Worm (Caenorhabditis elegans) whole organism, L3 larva: ENCODE measurements around the gene aka-1.

Experiments
- R02D3.7 ChIP-seq: fragments of 150-350 bp; optimal IDR thresholded peaks from 2 replicates; lab custom pipeline; 2014; ENCODE audit warnings: missing biosample characterization, missing genetic modification characterization
- ZK546.5 ChIP-seq: sonication (generic microtip); optimal IDR thresholded peaks from 2 replicates; lab custom pipeline; 2017; ENCODE audit warnings: missing biosample characterization, missing genetic modification characterization
- ceh-28 ChIP-seq: fragments of 150-350 bp; optimal IDR thresholded peaks from 2 replicates; lab custom pipeline; 2014; ENCODE audit warnings: missing biosample characterization, missing genetic modification reagents, missing genetic modification characterization
- ceh-82 ChIP-seq: fragments of 150-350 bp; optimal IDR thresholded peaks from 2 replicates; lab custom pipeline; 2014; ENCODE audit warnings: missing biosample characterization, missing genetic modification characterization
- ceh-9 ChIP-seq: sonication (generic microtip); optimal IDR thresholded peaks from 2 replicates; lab custom pipeline; 2018; ENCODE audit warnings: missing biosample characterization, missing genetic modification characterization
- daf-12 ChIP-seq: fragments of 150-350 bp; optimal IDR thresholded peaks from 2 replicates; lab custom pipeline; 2014; ENCODE audit warnings: missing biosample characterization, missing genetic modification reagents, missing genetic modification characterization
- egl-27 ChIP-seq: sonication (generic microtip); optimal IDR thresholded peaks from 4 replicates; lab custom pipeline; 2017; ENCODE audit warnings: missing biosample characterization, missing genetic modification reagents, missing genetic modification characterization
- egl-5 ChIP-seq: fragments of 150-350 bp; optimal IDR thresholded peaks from 2 replicates; lab custom pipeline; 2017; ENCODE audit warnings: missing biosample characterization, missing genetic modification reagents, missing genetic modification characterization, inconsistent platforms
- elt-1 ChIP-seq: fragments of 150-350 bp; optimal IDR thresholded peaks from 2 replicates; lab custom pipeline; 2014; ENCODE audit warnings: missing biosample characterization, missing genetic modification characterization
- elt-2 ChIP-seq: sonication (generic microtip); optimal IDR thresholded peaks from 2 replicates; lab custom pipeline; 2016; ENCODE audit warnings: missing genetic modification reagents, mild to moderate bottlenecking, missing genetic modification characterization, missing compliant biosample characterization
- elt-3 ChIP-seq, 3 experiments: fragments of 150-350 bp in 1 of 3; sonication (generic microtip) in 2 of 3; optimal IDR thresholded peaks; 2 replicates in 2 of 3; 4 replicates in 1 of 3; lab custom pipeline; 2014 to 2017; ENCODE audit warnings: missing biosample characterization in 3 of 3, missing genetic modification characterization in 3 of 3
- fkh-10 ChIP-seq: sonication (generic microtip); optimal IDR thresholded peaks from 2 replicates; lab custom pipeline; 2017; ENCODE audit warnings: missing biosample characterization, missing genetic modification reagents, missing genetic modification characterization
- hmg-11 ChIP-seq: sonication (generic microtip); optimal IDR thresholded peaks from 2 replicates; lab custom pipeline; 2016; ENCODE audit warnings: missing genetic modification characterization, missing compliant biosample characterization
- jun-1 ChIP-seq: fragments of 150-350 bp; optimal IDR thresholded peaks from 2 replicates; lab custom pipeline; 2014; ENCODE audit warnings: missing biosample characterization, missing genetic modification reagents, missing genetic modification characterization
- lin-39 ChIP-seq: fragments of 150-350 bp; optimal IDR thresholded peaks from 2 replicates; lab custom pipeline; 2018; ENCODE audit warnings: missing biosample characterization, missing genetic modification reagents, missing genetic modification characterization
- mdl-1 ChIP-seq: fragments of 150-350 bp; optimal IDR thresholded peaks from 2 replicates; lab custom pipeline; 2014; ENCODE audit warnings: missing biosample characterization, missing genetic modification characterization
- nfya-1 ChIP-seq: sonication (generic microtip); optimal IDR thresholded peaks from 2 replicates; lab custom pipeline; 2017; ENCODE audit warnings: missing genetic modification characterization, mild to moderate bottlenecking, missing compliant biosample characterization, antibody characterized with exemption, moderate library complexity; ENCODE audit not compliant: insufficient read depth
- nhr-11 ChIP-seq: fragments of 150-350 bp; optimal IDR thresholded peaks from 2 replicates; lab custom pipeline; 2014; ENCODE audit warnings: missing biosample characterization, missing genetic modification characterization
- nhr-23 ChIP-seq: fragments of 150-350 bp; optimal IDR thresholded peaks from 2 replicates; lab custom pipeline; 2014; ENCODE audit warnings: missing biosample characterization, missing genetic modification reagents, missing genetic modification characterization
- nhr-237 ChIP-seq: fragments of 150-350 bp; optimal IDR thresholded peaks from 2 replicates; lab custom pipeline; 2014; ENCODE audit warnings: missing biosample characterization, missing genetic modification characterization
- nhr-25 ChIP-seq: sonication (generic microtip); optimal IDR thresholded peaks from 2 replicates; lab custom pipeline; 2017; ENCODE audit warnings: missing biosample characterization, missing genetic modification characterization
- nhr-28 ChIP-seq: fragments of 150-350 bp; optimal IDR thresholded peaks from 2 replicates; lab custom pipeline; 2014; ENCODE audit warnings: missing biosample characterization, missing genetic modification characterization
- nhr-67 ChIP-seq: fragments of 150-350 bp; optimal IDR thresholded peaks from 2 replicates; lab custom pipeline; 2014; ENCODE audit warnings: missing biosample characterization, missing genetic modification characterization
- nhr-77 ChIP-seq: fragments of 150-350 bp; optimal IDR thresholded peaks from 2 replicates; lab custom pipeline; 2014; ENCODE audit warnings: missing biosample characterization, missing genetic modification characterization
- pqm-1 ChIP-seq: fragments of 150-350 bp; optimal IDR thresholded peaks from 2 replicates; lab custom pipeline; 2017; ENCODE audit warnings: missing biosample characterization, missing genetic modification characterization, inconsistent platforms
- skn-1 ChIP-seq: fragments of 150-350 bp; optimal IDR thresholded peaks from 2 replicates; lab custom pipeline; 2014; ENCODE audit warnings: missing biosample characterization, missing genetic modification characterization
- unc-62 ChIP-seq: fragments of 150-350 bp; sonication (generic microtip); optimal IDR thresholded peaks from 4 replicates; lab custom pipeline; 2014; ENCODE audit warnings: missing biosample characterization, missing genetic modification reagents, missing genetic modification characterization
- zag-1 ChIP-seq: fragments of 150-350 bp; optimal IDR thresholded peaks from 2 replicates; lab custom pipeline; 2014; ENCODE audit warnings: missing biosample characterization, missing genetic modification characterization
- ztf-11 ChIP-seq: fragments of 150-350 bp; optimal IDR thresholded peaks from 2 replicates; lab custom pipeline; 2014; ENCODE audit warnings: missing biosample characterization, missing genetic modification characterization
- ztf-4 ChIP-seq: fragments of 150-350 bp; optimal IDR thresholded peaks from 2 replicates; lab custom pipeline; 2014; ENCODE audit warnings: missing biosample characterization, missing genetic modification characterization

The aka-1 gene

DNA sequence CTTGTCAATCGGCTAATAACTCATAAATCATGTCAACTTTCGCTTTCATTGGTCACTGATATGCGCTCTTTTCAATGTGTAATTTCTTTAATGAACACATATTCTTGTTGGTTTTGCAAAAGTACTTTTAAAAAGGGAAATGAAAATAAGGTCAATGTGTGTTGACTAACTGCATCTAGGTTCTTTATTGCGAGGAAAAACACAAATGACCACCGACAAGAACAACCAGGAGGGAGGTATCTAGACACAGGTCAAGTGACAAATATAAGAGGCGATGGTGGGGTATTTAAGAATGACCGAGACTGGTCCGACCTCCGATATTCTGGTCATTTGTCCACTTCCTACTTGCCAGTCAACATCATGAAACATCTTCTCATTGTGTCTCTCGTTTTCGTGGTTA lies 17.7 kb upstream of the aka-1 start, which contains the start of gene spi-1:
spi-1 (plus strand) TSS at position 178 of the 400 bp plus-strand sequence.
- TF ChIP-seq elt-3 (tag; optimal IDR thresholded peaks at IDR 0.05; lab: Kevin White, UChicago): no peak
- no peak for TF ChIP-seq nfya-1 (tag; lab: Kevin White, UChicago)
- peak; percentile 59 for TF ChIP-seq nhr-23 (tag; lab: Kevin White, UChicago)
- TF ChIP-seq zag-1 (tag; lab: Kevin White, UChicago): no peak
- TF ChIP-seq nhr-11 (tag; lab: Kevin White, UChicago): no peak
- TF ChIP-seq nhr-25 (tag; lab: Kevin White, UChicago): no peak

DNA sequence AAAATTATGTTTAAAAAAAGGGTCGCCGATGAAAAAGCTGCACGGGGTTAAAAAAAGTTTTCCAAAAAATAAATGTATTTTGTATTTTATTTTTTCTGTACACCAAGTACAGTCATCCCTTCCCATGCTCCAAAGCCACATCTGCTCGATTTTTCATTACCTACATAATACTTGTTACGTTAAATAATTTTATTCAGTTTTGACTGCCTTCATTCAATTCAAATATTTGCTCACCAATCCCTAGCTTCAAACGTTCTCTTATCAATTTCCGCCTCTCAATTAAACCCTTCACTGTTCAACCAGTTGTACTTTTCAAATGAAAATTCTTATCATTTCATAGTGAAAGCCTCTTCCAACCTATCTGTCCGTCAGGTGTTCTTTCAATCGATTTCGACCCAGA lies 15.8 kb upstream of the aka-1 start, which contains the start of gene R10H1.1:
R10H1.1 (plus strand) TSS at position 301 of the 400 bp plus-strand sequence.
- peak; percentile 1 for TF ChIP-seq ceh-28 (tag; lab: Kevin White, UChicago)
- no peak for TF ChIP-seq unc-62 (GFP tag; lab: Kevin White, UChicago)
- no peak for TF ChIP-seq ceh-82 (tag; lab: Kevin White, UChicago)
- no peak for TF ChIP-seq lin-39 (tag; lab: Kevin White, UChicago)
- TF ChIP-seq daf-12 (tag; lab: Kevin White, UChicago): no peak
- TF ChIP-seq, all 47 proteins: peak for 1

DNA sequence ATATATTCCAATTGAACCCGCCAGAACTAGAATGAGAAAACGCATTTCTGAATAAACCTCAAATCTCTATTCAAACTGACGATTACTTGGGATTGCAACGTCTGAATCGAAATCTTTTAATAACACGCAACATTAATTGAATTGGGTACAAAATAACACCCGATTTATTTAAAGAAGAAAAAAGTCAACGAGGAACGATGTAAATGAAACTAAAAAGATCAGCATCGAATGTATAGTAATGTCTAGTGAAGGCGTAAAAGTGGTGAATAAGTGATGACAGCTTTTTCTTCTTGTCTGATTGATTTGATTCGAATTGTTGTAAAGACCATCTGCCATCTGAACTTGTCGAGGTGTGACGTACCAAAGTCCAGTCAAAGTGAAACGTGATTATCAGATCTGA lies 15.3 kb upstream of the aka-1 start, which contains the start of gene nas-23:
nas-23 (minus strand) TSS at position 101 of the 400 bp plus-strand sequence.
- TF ChIP-seq ceh-28 (tag; lab: Kevin White, UChicago) (no peak), daf-12 (tag; lab: Kevin White, UChicago) (no peak), lin-39 (tag; lab: Kevin White, UChicago) (no peak), jun-1 (tag; lab: Kevin White, UChicago) (no peak), ZK546.5 (tag; lab: Kevin White, UChicago) (no peak), nhr-237 (tag; lab: Kevin White, UChicago) (no peak), elt-2 (tag; lab: Kevin White, UChicago) (no peak)

DNA sequence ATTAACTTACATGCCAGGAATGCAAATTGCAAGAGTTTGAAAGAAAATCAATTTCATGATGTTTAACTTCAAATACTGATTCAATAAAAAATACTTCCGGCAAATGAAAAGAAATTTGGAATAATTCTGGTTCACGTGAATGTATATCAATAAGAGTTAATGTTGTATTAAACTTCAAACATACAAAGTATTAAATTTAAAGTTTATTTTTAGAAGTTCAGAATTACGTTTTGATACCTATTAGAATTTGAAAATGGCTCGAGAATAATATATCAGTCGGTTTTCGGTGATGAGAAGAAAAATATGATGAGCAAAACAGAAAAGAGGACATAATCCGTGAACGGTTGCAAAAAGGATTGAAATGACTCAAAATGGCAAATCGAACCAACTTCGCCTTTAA lies 11.3 kb upstream of the aka-1 start, which contains the start of gene D1022.9:
D1022.9 (minus strand) TSS at position 101 of the 400 bp plus-strand sequence.
- TF ChIP-seq ceh-9 (tag; lab: Kevin White, UChicago): no peak
- TF ChIP-seq hmg-11 (tag; lab: Kevin White, UChicago): no peak
- no peak for TF ChIP-seq elt-1 (tag; lab: Kevin White, UChicago)

DNA sequence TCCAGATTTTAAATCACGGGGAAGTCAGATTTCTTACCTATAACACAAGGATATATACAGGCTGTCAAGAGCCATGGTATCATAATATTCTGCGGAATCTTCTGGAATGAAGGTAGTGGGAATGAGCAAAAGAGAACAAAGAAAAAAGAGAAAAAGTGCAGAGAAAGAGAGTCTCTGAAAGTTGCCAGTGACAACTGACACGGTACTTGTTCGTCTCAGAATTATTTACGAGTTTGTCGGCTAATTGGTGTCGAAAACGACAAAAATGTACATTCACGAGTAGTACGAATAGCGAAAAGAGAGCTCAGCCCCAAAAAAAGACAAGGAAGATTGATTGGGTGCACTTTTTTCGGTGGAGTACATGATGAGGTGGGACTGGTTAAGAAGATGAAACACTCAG lies 4.7 kb upstream of the aka-1 start, which contains the start of gene cah-2:
cah-2 (minus strand) TSS at position 101 of the 400 bp plus-strand sequence.
- no peak for TF ChIP-seq mdl-1 (tag; lab: Kevin White, UChicago)
- TF ChIP-seq elt-3 (tag; optimal IDR thresholded peaks at IDR 0.05; lab: Kevin White, UChicago): no peak
- no peak for TF ChIP-seq nhr-237 (tag; lab: Kevin White, UChicago)
- no peak for TF ChIP-seq nhr-28
- TF ChIP-seq jun-1 (tag; lab: Kevin White, UChicago): no peak
- no peak for TF ChIP-seq ztf-4
- TF ChIP-seq egl-5 (tag; lab: Kevin White, UChicago): no peak
- no peak for TF ChIP-seq nhr-67 (tag; lab: Kevin White, UChicago)
- no peak for TF ChIP-seq R02D3.7 (tag; lab: Kevin White, UChicago)
- TF ChIP-seq pqm-1 (tag; lab: Kevin White, UChicago): no peak
- no peak for TF ChIP-seq hmg-11 (tag; lab: Kevin White, UChicago)
- no peak for TF ChIP-seq skn-1
- no peak for TF ChIP-seq nhr-25 (tag; lab: Kevin White, UChicago)
- no peak for TF ChIP-seq egl-27
- TF ChIP-seq nhr-77: no peak
- no peak for TF ChIP-seq daf-12 (tag; lab: Kevin White, UChicago)
- no peak for TF ChIP-seq ztf-11 (tag; lab: Kevin White, UChicago)
- no peak for TF ChIP-seq zag-1 (tag; lab: Kevin White, UChicago)
- TF ChIP-seq ZK546.5 (tag; lab: Kevin White, UChicago): no peak
- TF ChIP-seq, all 47 proteins: peak for 0

DNA sequence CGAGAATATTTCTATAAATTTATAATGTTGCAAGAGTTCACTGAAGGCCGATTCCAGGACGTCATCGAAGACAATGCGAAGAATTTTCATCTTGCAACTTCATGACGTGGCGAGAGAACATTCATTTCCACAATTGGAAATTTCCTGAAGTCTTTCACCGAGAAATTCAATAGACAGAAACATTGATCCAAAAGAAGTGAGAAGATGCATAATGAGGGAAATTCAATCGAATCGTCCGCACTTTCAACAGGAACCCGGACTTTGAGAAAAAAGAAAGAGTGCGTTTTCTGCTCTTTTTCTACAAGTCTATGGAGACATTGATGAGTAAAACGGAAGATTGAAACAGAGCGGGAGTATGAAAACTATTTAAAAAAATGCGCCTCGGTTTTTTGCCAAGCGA lies 9.0 kb downstream of the aka-1 start:
- TF ChIP-seq fkh-10 (GFP tag; lab: Kevin White, UChicago): peak; percentile 98
- TF ChIP-seq ztf-4: no peak
